Comparison of ENCODE assay signal across 4 worm cellular contexts in the genomic region with DNA sequence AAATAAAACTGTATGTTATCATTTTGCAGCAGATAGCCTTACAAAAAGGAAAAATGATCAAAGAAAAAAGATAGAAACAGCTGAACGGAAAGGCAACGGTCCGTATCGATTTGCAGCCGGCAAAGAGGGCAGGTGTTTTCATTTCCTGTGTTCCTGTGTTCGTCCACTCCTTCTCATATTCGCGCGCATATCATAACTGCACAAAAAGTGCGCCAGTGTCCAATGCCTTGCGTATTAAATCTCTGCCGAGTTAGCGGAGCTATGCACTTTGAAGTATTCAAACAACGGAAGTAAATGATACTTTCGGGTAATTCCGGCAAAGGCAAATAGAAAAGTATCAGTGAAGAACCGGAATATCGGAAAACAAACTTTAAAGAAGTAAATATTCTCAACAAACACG.
TF ChIP-seq lines count a peak whose summit lies in the region.

No protein-coding gene starts in this region.

TF ChIP-seq in whole organism, L2 larva, 48 proteins besides CTCF, POLR2A, EP300 and RAD21:
- TF ChIP-seq nhr-11 (tag; optimal IDR thresholded peaks at IDR 0.05; lab: Kevin White, UChicago) (no peak), ama-1 (optimal IDR thresholded peaks at IDR 0.05; lab: Kevin White, UChicago) (no peak), mdl-1 (tag; optimal IDR thresholded peaks at IDR 0.05; lab: Kevin White, UChicago) (no peak), nhr-6 (tag; optimal IDR thresholded peaks at IDR 0.05; lab: Kevin White, UChicago) (no peak), Y55F3AM.14 (GFP tag; optimal IDR thresholded peaks at IDR 0.05; lab: Kevin White, UChicago) (no peak), nhr-25 (tag; optimal IDR thresholded peaks at IDR 0.05; lab: Kevin White, UChicago) (no peak), sma-9 (GFP tag; optimal IDR thresholded peaks at IDR 0.05; lab: Kevin White, UChicago) (peak; percentile 12), sma-9 (tag; optimal IDR thresholded peaks at IDR 0.05; lab: Kevin White, UChicago) (no peak), sma-3 (GFP tag; optimal IDR thresholded peaks at IDR 0.05; lab: Kevin White, UChicago) (no peak), unc-55 (GFP tag; optimal IDR thresholded peaks at IDR 0.05; lab: Kevin White, UChicago) (no peak)

TF ChIP-seq in whole organism, L4 larva, 104 proteins besides CTCF, POLR2A, EP300 and RAD21:
- TF ChIP-seq unc-39 (tag; optimal IDR thresholded peaks at IDR 0.05; lab: Kevin White, UChicago) (no peak), ceh-44 (GFP tag; IDR thresholded peaks at IDR 0.05; lab: Robert Waterston, UW) (no peak), mep-1 (tag; optimal IDR thresholded peaks at IDR 0.05; lab: Kevin White, UChicago) (no peak), jun-1 (tag; optimal IDR thresholded peaks at IDR 0.05; lab: Kevin White, UChicago) (no peak), dve-1 (tag; optimal IDR thresholded peaks at IDR 0.05; lab: Kevin White, UChicago; ENCODE audit: insufficient read depth) (peak; percentile 52), dpl-1 (GFP tag; optimal IDR thresholded peaks at IDR 0.05; lab: Kevin White, UChicago) (peak; percentile 65), nhr-28 (tag; optimal IDR thresholded peaks at IDR 0.05; lab: Kevin White, UChicago) (peak; percentile 9), nhr-6 (tag; optimal IDR thresholded peaks at IDR 0.05; lab: Kevin White, UChicago) (no peak), zfp-3 (GFP tag; conservative IDR thresholded peaks at IDR 0.05; lab: Robert Waterston, UW) (no peak), egl-43 (GFP tag; IDR thresholded peaks at IDR 0.05; lab: Robert Waterston, UW) (no peak), zfp-2 (tag; optimal IDR thresholded peaks at IDR 0.05; lab: Kevin White, UChicago) (no peak), lin-1 (GFP tag; IDR thresholded peaks at IDR 0.05; lab: Robert Waterston, UW) (no peak), nhr-111 (GFP tag; optimal IDR thresholded peaks at IDR 0.05; lab: Kevin White, UChicago) (no peak), T20F7.1 (GFP tag; optimal IDR thresholded peaks at IDR 0.05; lab: Kevin White, UChicago) (no peak), dmd-8 (GFP tag; IDR thresholded peaks at IDR 0.05; lab: Robert Waterston, UW) (no peak), lin-38 (GFP tag; IDR thresholded peaks at IDR 0.05; lab: Robert Waterston, UW) (no peak), snpc-1.2 (GFP tag; IDR thresholded peaks at IDR 0.05; lab: Robert Waterston, UW) (no peak), mes-2 (tag; optimal IDR thresholded peaks at IDR 0.05; lab: Kevin White, UChicago; ENCODE audit: poor library complexity, severe bottlenecking) (peak; percentile 5), T26A8.4 (GFP tag; IDR thresholded peaks at IDR 0.05; lab: Robert Waterston, UW) (no peak), Y105C5A.15 (GFP tag; IDR thresholded peaks at IDR 0.05; lab: Robert Waterston, UW) (no peak), zip-11 (GFP tag; IDR thresholded peaks at IDR 0.05; lab: Robert Waterston, UW) (no peak), ceh-62 (tag; optimal IDR thresholded peaks at IDR 0.05; lab: Kevin White, UChicago) (no peak), daf-19 (GFP tag; conservative IDR thresholded peaks at IDR 0.05; lab: Robert Waterston, UW) (no peak), R02D3.7 (tag; optimal IDR thresholded peaks at IDR 0.05; lab: Kevin White, UChicago) (no peak), vab-7 (GFP tag; IDR thresholded peaks at IDR 0.05; lab: Robert Waterston, UW) (no peak)

TF ChIP-seq in whole organism, late embryonic, 69 proteins besides CTCF, POLR2A, EP300 and RAD21 (continues in another document):
- TF ChIP-seq ztf-16 (tag; optimal IDR thresholded peaks at IDR 0.05; lab: Kevin White, UChicago) (no peak), madf-2 (tag; optimal IDR thresholded peaks at IDR 0.05; lab: Kevin White, UChicago) (no peak), ceh-48 (tag; optimal IDR thresholded peaks at IDR 0.05; lab: Kevin White, UChicago) (no peak), ceh-45 (GFP tag; IDR thresholded peaks at IDR 0.05; lab: Robert Waterston, UW) (no peak), nfya-1 (tag; optimal IDR thresholded peaks at IDR 0.05; lab: Kevin White, UChicago) (no peak), ceh-34 (tag; optimal IDR thresholded peaks at IDR 0.05; lab: Kevin White, UChicago) (peak; percentile 31), fkh-6 (tag; optimal IDR thresholded peaks at IDR 0.05; lab: Kevin White, UChicago) (no peak), sox-4 (tag; optimal IDR thresholded peaks at IDR 0.05; lab: Kevin White, UChicago) (no peak), elt-2 (tag; optimal IDR thresholded peaks at IDR 0.05; lab: Kevin White, UChicago) (peak; percentile 48), ceh-30 (tag; optimal IDR thresholded peaks at IDR 0.05; lab: Kevin White, UChicago) (no peak), hlh-13 (GFP tag; optimal IDR thresholded peaks at IDR 0.05; lab: Kevin White, UChicago) (no peak), dve-1 (tag; optimal IDR thresholded peaks at IDR 0.05; lab: Kevin White, UChicago) (no peak), ceh-31 (tag; optimal IDR thresholded peaks at IDR 0.05; lab: Kevin White, UChicago) (no peak), sox-2 (GFP tag; IDR thresholded peaks at IDR 0.05; lab: Robert Waterston, UW) (no peak), ceh-14 (tag; optimal IDR thresholded peaks at IDR 0.05; lab: Kevin White, UChicago) (no peak), ahr-1 (tag; optimal IDR thresholded peaks at IDR 0.05; lab: Kevin White, UChicago) (no peak), syd-9 (tag; optimal IDR thresholded peaks at IDR 0.05; lab: Kevin White, UChicago) (no peak), unc-86 (tag; optimal IDR thresholded peaks at IDR 0.05; lab: Kevin White, UChicago) (no peak), ceh-6 (GFP tag; optimal IDR thresholded peaks at IDR 0.05; lab: Kevin White, UChicago) (peak; percentile 47), nhr-11 (tag; optimal IDR thresholded peaks at IDR 0.05; lab: Kevin White, UChicago) (no peak), C38D4.7 (GFP tag; optimal IDR thresholded peaks at IDR 0.05; lab: Kevin White, UChicago) (no peak), dmd-4 (tag; optimal IDR thresholded peaks at IDR 0.05; lab: Kevin White, UChicago; ENCODE audit: borderline replicate concordance) (no peak), che-1 (tag; optimal IDR thresholded peaks at IDR 0.05; lab: Kevin White, UChicago) (peak; percentile 18), pqm-1 (tag; optimal IDR thresholded peaks at IDR 0.05; lab: Kevin White, UChicago) (no peak), eyg-1 (tag; optimal IDR thresholded peaks at IDR 0.05; lab: Kevin White, UChicago) (no peak), pha-4 (tag; optimal IDR thresholded peaks at IDR 0.05; lab: Kevin White, UChicago) (no peak), tbx-2 (tag; optimal IDR thresholded peaks at IDR 0.05; lab: Kevin White, UChicago) (peak; percentile 10), lin-11 (tag; optimal IDR thresholded peaks at IDR 0.05; lab: Kevin White, UChicago) (no peak), pat-9 (tag; optimal IDR thresholded peaks at IDR 0.05; lab: Kevin White, UChicago) (no peak), pha-2 (tag; optimal IDR thresholded peaks at IDR 0.05; lab: Kevin White, UChicago) (no peak), nhr-232 (tag; optimal IDR thresholded peaks at IDR 0.05; lab: Kevin White, UChicago) (peak; percentile 2)

TF ChIP-seq in whole organism, mixed stage, embryonic, 35 proteins besides CTCF, POLR2A, EP300 and RAD21:
- no peak for TF ChIP-seq nhr-28 (tag; optimal IDR thresholded peaks at IDR 0.05; lab: Kevin White, UChicago)
- TF ChIP-seq pha-4 (tag; optimal IDR thresholded peaks at IDR 0.05; lab: Kevin White, UChicago): no peak
- TF ChIP-seq ceh-83 (GFP tag; optimal IDR thresholded peaks at IDR 0.05; lab: Kevin White, UChicago): no peak
- no peak for TF ChIP-seq bed-3 (GFP tag; optimal IDR thresholded peaks at IDR 0.05; lab: Kevin White, UChicago)
- TF ChIP-seq sem-2 (GFP tag; optimal IDR thresholded peaks at IDR 0.05; lab: Kevin White, UChicago): no peak
- no peak for TF ChIP-seq nhr-237 (tag; optimal IDR thresholded peaks at IDR 0.05; lab: Kevin White, UChicago)
- TF ChIP-seq elt-1 (tag; optimal IDR thresholded peaks at IDR 0.05; lab: Kevin White, UChicago; ENCODE audit: borderline replicate concordance, insufficient read depth): no peak
- TF ChIP-seq blmp-1 (tag; optimal IDR thresholded peaks at IDR 0.05; lab: Kevin White, UChicago): no peak
- TF ChIP-seq lin-32 (GFP tag; optimal IDR thresholded peaks at IDR 0.05; lab: Kevin White, UChicago): peak; percentile 22
- TF ChIP-seq ces-1 (GFP tag; optimal IDR thresholded peaks at IDR 0.05; lab: Kevin White, UChicago): no peak
- TF ChIP-seq unc-120 (tag; optimal IDR thresholded peaks at IDR 0.05; lab: Kevin White, UChicago; ENCODE audit: poor library complexity, severe bottlenecking): no peak
- no peak for TF ChIP-seq flh-1 (GFP tag; optimal IDR thresholded peaks at IDR 0.05; lab: Kevin White, UChicago)
- TF ChIP-seq ceh-39 (tag; optimal IDR thresholded peaks at IDR 0.05; lab: Kevin White, UChicago): peak; percentile 46
- peak; percentile 55 for TF ChIP-seq cnd-1 (tag; optimal IDR thresholded peaks at IDR 0.05; lab: Kevin White, UChicago)
- no peak for TF ChIP-seq mab-5 (tag; optimal IDR thresholded peaks at IDR 0.05; lab: Kevin White, UChicago)
- peak; percentile 60 for TF ChIP-seq M03D4.4 (tag; optimal IDR thresholded peaks at IDR 0.05; lab: Kevin White, UChicago)
- TF ChIP-seq sptf-1 (tag; optimal IDR thresholded peaks at IDR 0.05; lab: Kevin White, UChicago): no peak
- no peak for TF ChIP-seq lsy-2 (tag; optimal IDR thresholded peaks at IDR 0.05; lab: Kevin White, UChicago)
- no peak for TF ChIP-seq elt-3 (tag; optimal IDR thresholded peaks at IDR 0.05; lab: Kevin White, UChicago)
- TF ChIP-seq mep-1 (tag; optimal IDR thresholded peaks at IDR 0.05; lab: Kevin White, UChicago): peak; percentile 70
- no peak for TF ChIP-seq nhr-12 (tag; optimal IDR thresholded peaks at IDR 0.05; lab: Kevin White, UChicago)
- no peak for TF ChIP-seq ham-2 (GFP tag; optimal IDR thresholded peaks at IDR 0.05; lab: Kevin White, UChicago)
- no peak for TF ChIP-seq mls-2 (tag; optimal IDR thresholded peaks at IDR 0.05; lab: Kevin White, UChicago)
- TF ChIP-seq nhr-2 (tag; optimal IDR thresholded peaks at IDR 0.05; lab: Kevin White, UChicago): no peak
- no peak for TF ChIP-seq nhr-76 (tag; optimal IDR thresholded peaks at IDR 0.05; lab: Kevin White, UChicago)
- peak; percentile 72 for TF ChIP-seq lin-13 (tag; optimal IDR thresholded peaks at IDR 0.05; lab: Kevin White, UChicago)
- TF ChIP-seq unc-39 (tag; optimal IDR thresholded peaks at IDR 0.05; lab: Kevin White, UChicago): no peak
- TF ChIP-seq ceh-43 (GFP tag; optimal IDR thresholded peaks at IDR 0.05; lab: Kevin White, UChicago): no peak
- TF ChIP-seq unc-62 (GFP tag; optimal IDR thresholded peaks at IDR 0.05; lab: Kevin White, UChicago): no peak
- no peak for TF ChIP-seq hlh-1 (tag; optimal IDR thresholded peaks at IDR 0.05; lab: Kevin White, UChicago)
- peak; percentile 7 for TF ChIP-seq drap-1 (GFP tag; optimal IDR thresholded peaks at IDR 0.05; lab: Kevin White, UChicago)
- no peak for TF ChIP-seq snpc-4 (tag; optimal IDR thresholded peaks at IDR 0.05; lab: Kevin White, UChicago)
- no peak for TF ChIP-seq zip-8 (tag; optimal IDR thresholded peaks at IDR 0.05; lab: Kevin White, UChicago)
- no peak for TF ChIP-seq ztf-11 (tag; optimal IDR thresholded peaks at IDR 0.05; lab: Kevin White, UChicago)
- TF ChIP-seq tbx-8 (GFP tag; optimal IDR thresholded peaks at IDR 0.05; lab: Kevin White, UChicago): no peak
